Worm (Caenorhabditis elegans) whole organism, L1 larva: ENCODE measurements around the gene B0334.5.

Source experiments
- Y116A8C.19 ChIP-seq: sonication (generic microtip); optimal IDR thresholded peaks from 2 replicates; lab custom pipeline; 2016; ENCODE audit warnings: missing compliant biosample characterization, missing genetic modification characterization, borderline replicate concordance
- ama-1 ChIP-seq: fragments of 150-350 bp; optimal IDR thresholded peaks from 2 replicates; lab custom pipeline; 2014
- blmp-1 ChIP-seq: fragments of 150-350 bp; optimal IDR thresholded peaks from 2 replicates; lab custom pipeline; 2014; ENCODE audit warnings: missing biosample characterization, missing genetic modification characterization
- ceh-82 ChIP-seq, 3 experiments: fragments of 150-350 bp in 1 of 3; sonication (generic microtip) in 2 of 3; optimal IDR thresholded peaks; 2 replicates each; lab custom pipeline; 2014 to 2017; ENCODE audit warnings: missing biosample characterization in 3 of 3, missing genetic modification characterization in 3 of 3
- ceh-90 ChIP-seq: sonication (generic microtip); optimal IDR thresholded peaks from 2 replicates; lab custom pipeline; 2016; ENCODE audit warnings: missing genetic modification characterization, missing compliant biosample characterization
- efl-1 ChIP-seq, 4 experiments: fragments of 150-350 bp; optimal IDR thresholded peaks in 3 of 4; peaks in 1 of 4; 1 replicate in 1 of 4; 2 replicates in 3 of 4; lab custom pipeline; 2014; ENCODE audit warnings: missing biosample characterization in 2 of 4, missing genetic modification characterization in 2 of 4, missing genetic modification reagents in 2 of 4
- efl-3 ChIP-seq: fragments of 200-800 bp; sonication (Bioruptor generic); optimal IDR thresholded peaks from 2 replicates; lab custom pipeline; 2018; ENCODE audit warnings: mild to moderate bottlenecking, missing genetic modification characterization, missing compliant biosample characterization
- egl-13 ChIP-seq: sonication (generic microtip); optimal IDR thresholded peaks from 2 replicates; lab custom pipeline; 2016; ENCODE audit warnings: missing genotype, missing genetic modification reagents, missing genetic modification characterization, missing compliant biosample characterization
- egl-27 ChIP-seq, 2 experiments: fragments of 150-350 bp in 1 of 2; sonication (generic microtip); optimal IDR thresholded peaks; 3 replicates each; lab custom pipeline; 2017 to 2018; ENCODE audit warnings: missing biosample characterization in 2 of 2, missing genetic modification characterization in 2 of 2, missing genetic modification reagents in 2 of 2
- elt-3 ChIP-seq, 6 experiments: fragments of 150-350 bp in 1 of 6; sonication (generic microtip); optimal IDR thresholded peaks; 2 replicates each; lab custom pipeline; 2017 to 2018; ENCODE audit warnings: missing biosample characterization in 6 of 6, missing genetic modification characterization in 6 of 6, inconsistent platforms in 1 of 6
- ets-5 ChIP-seq: fragments of 200-800 bp; sonication (Bioruptor generic); IDR thresholded peaks from 2 replicates; pipeline ENCODE4 v1.3.6; 2022; ENCODE audit warnings: missing genetic modification characterization, missing compliant biosample characterization
- fkh-10 ChIP-seq: sonication (generic microtip); optimal IDR thresholded peaks from 2 replicates; lab custom pipeline; 2017; ENCODE audit warnings: missing biosample characterization, missing genetic modification reagents, missing genetic modification characterization
- fkh-8 ChIP-seq: sonication (generic microtip); optimal IDR thresholded peaks from 2 replicates; lab custom pipeline; 2016; ENCODE audit warnings: mild to moderate bottlenecking, missing genetic modification characterization, missing compliant biosample characterization
- fos-1 ChIP-seq: fragments of 150-350 bp; optimal IDR thresholded peaks from 2 replicates; lab custom pipeline; 2014; ENCODE audit warnings: missing biosample characterization, missing genetic modification characterization
- hlh-17 ChIP-seq: fragments of 200-800 bp; sonication (Bioruptor generic); optimal IDR thresholded peaks from 2 replicates; lab custom pipeline; 2018; ENCODE audit warnings: missing genetic modification characterization, mild to moderate bottlenecking, missing compliant biosample characterization, moderate library complexity, borderline replicate concordance
- irx-1 ChIP-seq: sonication (generic microtip); optimal IDR thresholded peaks from 2 replicates; lab custom pipeline; 2016; ENCODE audit warnings: missing genetic modification characterization, missing compliant biosample characterization
- lin-14 ChIP-seq: fragments of 200-800 bp; sonication (Bioruptor generic); optimal IDR thresholded peaks from 2 replicates; lab custom pipeline; 2018; ENCODE audit warnings: mild to moderate bottlenecking, missing genetic modification characterization, moderate library complexity, missing compliant biosample characterization
- lin-15B ChIP-seq: fragments of 150-350 bp; sonication (generic microtip); optimal IDR thresholded peaks from 3 replicates; lab custom pipeline; 2014; ENCODE audit warnings: missing biosample characterization, missing genetic modification characterization
- lin-35 ChIP-seq, 2 experiments: fragments of 150-350 bp; optimal IDR thresholded peaks; 2 replicates each; lab custom pipeline; 2014; ENCODE audit warnings: missing biosample characterization in 2 of 2, missing genetic modification characterization in 2 of 2, missing genetic modification reagents in 2 of 2
- lin-39 ChIP-seq: fragments of 150-350 bp; optimal IDR thresholded peaks from 2 replicates; lab custom pipeline; 2014; ENCODE audit warnings: missing biosample characterization, missing genetic modification reagents, missing genetic modification characterization
- lir-3 ChIP-seq: sonication (generic microtip); optimal IDR thresholded peaks from 2 replicates; lab custom pipeline; 2016; ENCODE audit warnings: mild to moderate bottlenecking, missing genetic modification characterization, moderate library complexity, missing compliant biosample characterization; ENCODE audit not compliant: poor library complexity
- lsy-2 ChIP-seq, 2 experiments: fragments of 150-350 bp; optimal IDR thresholded peaks; 2 replicates each; lab custom pipeline; 2014; ENCODE audit warnings: missing biosample characterization in 2 of 2, missing genetic modification characterization in 2 of 2
- mep-1 ChIP-seq: fragments of 150-350 bp; optimal IDR thresholded peaks from 2 replicates; lab custom pipeline; 2014; ENCODE audit warnings: missing biosample characterization, missing genetic modification characterization
- nhr-11 ChIP-seq: fragments of 150-350 bp; optimal IDR thresholded peaks from 2 replicates; lab custom pipeline; 2014; ENCODE audit warnings: missing biosample characterization, missing genetic modification characterization
- nhr-19 ChIP-seq: fragments of 200-800 bp; sonication (Bioruptor generic); conservative IDR thresholded peaks from 2 replicates; pipeline ENCODE4 v1.3.6; 2022; ENCODE audit warnings: missing genetic modification characterization, missing compliant biosample characterization
- nhr-20 ChIP-seq: sonication (generic microtip); optimal IDR thresholded peaks from 2 replicates; lab custom pipeline; 2016; ENCODE audit warnings: mild to moderate bottlenecking, missing genetic modification characterization, missing compliant biosample characterization
- nhr-237 ChIP-seq: fragments of 150-350 bp; optimal IDR thresholded peaks from 2 replicates; lab custom pipeline; 2014; ENCODE audit warnings: missing biosample characterization, missing genetic modification characterization
- nhr-28 ChIP-seq: fragments of 150-350 bp; optimal IDR thresholded peaks from 2 replicates; lab custom pipeline; 2014; ENCODE audit warnings: missing biosample characterization, missing genetic modification characterization
- nhr-71 ChIP-seq: sonication (generic microtip); optimal IDR thresholded peaks from 2 replicates; lab custom pipeline; 2016; ENCODE audit warnings: mild to moderate bottlenecking, missing genetic modification characterization, moderate library complexity, missing compliant biosample characterization
- nhr-85 ChIP-seq: sonication (generic microtip); peaks from one replicate; lab custom pipeline; 2016; ENCODE audit warnings: missing genetic modification characterization, inconsistent platforms, missing compliant biosample characterization
- pag-3 ChIP-seq: sonication (generic microtip); optimal IDR thresholded peaks from 2 replicates; lab custom pipeline; 2017; ENCODE audit warnings: missing genetic modification characterization, mild to moderate bottlenecking, missing compliant biosample characterization, antibody characterized with exemption, borderline replicate concordance; ENCODE audit not compliant: insufficient read depth
- pax-3 ChIP-seq: fragments of 200-800 bp; sonication (Bioruptor generic); optimal IDR thresholded peaks from 2 replicates; lab custom pipeline; 2018; ENCODE audit warnings: mild to moderate bottlenecking, missing genetic modification characterization, moderate library complexity, missing compliant biosample characterization
- pqm-1 ChIP-seq: sonication (generic microtip); optimal IDR thresholded peaks from 3 replicates; lab custom pipeline; 2017; ENCODE audit warnings: missing biosample characterization, missing genetic modification characterization
- rnt-1 ChIP-seq: sonication (generic microtip); optimal IDR thresholded peaks from 2 replicates; lab custom pipeline; 2016; ENCODE audit warnings: mild to moderate bottlenecking, missing genetic modification characterization, moderate library complexity, missing compliant biosample characterization
- skn-1 ChIP-seq: fragments of 150-350 bp; optimal IDR thresholded peaks from 2 replicates; lab custom pipeline; 2014; ENCODE audit warnings: missing biosample characterization, missing genetic modification characterization
- unc-62 ChIP-seq: fragments of 150-350 bp; optimal IDR thresholded peaks from 2 replicates; lab custom pipeline; 2014; ENCODE audit warnings: missing biosample characterization, missing genetic modification reagents, missing genetic modification characterization
- unc-86 ChIP-seq: sonication (generic microtip); optimal IDR thresholded peaks from 2 replicates; lab custom pipeline; 2016; ENCODE audit warnings: missing genetic modification characterization, missing compliant biosample characterization
- zag-1 ChIP-seq: fragments of 150-350 bp; optimal IDR thresholded peaks from 2 replicates; lab custom pipeline; 2014; ENCODE audit warnings: missing biosample characterization, missing genetic modification characterization
- ztf-4 ChIP-seq: fragments of 150-350 bp; optimal IDR thresholded peaks from 2 replicates; lab custom pipeline; 2014; ENCODE audit warnings: missing biosample characterization, missing genetic modification characterization

Gene B0334.5

ce11 chrII:11495806-11496205 is 1.7 kb upstream of the B0334.5 start:
- TF ChIP-seq efl-1 (optimal IDR thresholded peaks at IDR 0.05; lab: Kevin White, UChicago) (no peak), efl-1 (GFP tag; optimal IDR thresholded peaks at IDR 0.05 in 1 of 2; lab: Kevin White, UChicago) (peak in 1 of 2 experiments; percentile 93), pax-3 (tag; lab: Kevin White, UChicago) (no peak)

ce11 chrII:11496767-11497166 is 698 bp upstream of the B0334.5 start, which contains the start of gene emc-5:
Gene emc-5 (plus strand): TSS chrII:11496780.
- TF ChIP-seq fos-1 (tag; lab: Kevin White, UChicago) (no peak), lin-15B (tag; lab: Kevin White, UChicago) (no peak), ztf-4 (tag; lab: Kevin White, UChicago) (no peak), mep-1 (tag; lab: Kevin White, UChicago) (no peak), Y116A8C.19 (tag; lab: Kevin White, UChicago) (no peak), lsy-2 (tag; optimal IDR thresholded peaks at IDR 0.05; lab: Kevin White, UChicago) (peak in 1 of 2 experiments; percentile 42), egl-13 (tag; lab: Kevin White, UChicago) (no peak), lin-35 (GFP tag; optimal IDR thresholded peaks at IDR 0.05; lab: Kevin White, UChicago) (no peak), nhr-85 (tag; lab: Kevin White, UChicago) (no peak), lir-3 (tag; lab: Kevin White, UChicago) (peak; percentile 14), unc-86 (tag; lab: Kevin White, UChicago) (no peak), ets-5 (GFP tag; lab: Robert Waterston, UW) (no peak), skn-1 (tag; lab: Kevin White, UChicago) (no peak), efl-1 (optimal IDR thresholded peaks at IDR 0.05; lab: Kevin White, UChicago) (peak; percentile 3 to 15), efl-1 (GFP tag; optimal IDR thresholded peaks at IDR 0.05 in 1 of 2; lab: Kevin White, UChicago) (no peak), nhr-71 (tag; lab: Kevin White, UChicago) (peak; percentile 47), nhr-19 (GFP tag; lab: Robert Waterston, UW) (peak; percentile 31), lin-39 (peak; percentile 73), efl-3 (no peak), egl-27 (tag; optimal IDR thresholded peaks at IDR 0.05; lab: Kevin White, UChicago) (no peak), ceh-82 (tag; optimal IDR thresholded peaks at IDR 0.05; lab: Kevin White, UChicago) (no peak), rnt-1 (tag; lab: Kevin White, UChicago) (peak; percentile 75), lin-14 (peak; percentile 45)

ce11 chrII:11500198-11500597 is 2.7 kb downstream of the B0334.5 start, which contains the start of gene B0334.20:
Gene B0334.20 (minus strand): TSS chrII:11500459.
- no peak for TF ChIP-seq mep-1 (tag; lab: Kevin White, UChicago)
- TF ChIP-seq pqm-1 (tag; lab: Kevin White, UChicago), result no peak
- no peak for TF ChIP-seq elt-3 (tag; optimal IDR thresholded peaks at IDR 0.05; lab: Kevin White, UChicago)
- TF ChIP-seq unc-86 (tag; lab: Kevin White, UChicago), result no peak
- TF ChIP-seq nhr-237 (tag; lab: Kevin White, UChicago), result no peak
- no peak for TF ChIP-seq fkh-10 (GFP tag; lab: Kevin White, UChicago)
- TF ChIP-seq zag-1 (tag; lab: Kevin White, UChicago), result no peak

ce11 chrII:11501956-11502355 is 4.5 kb downstream of the B0334.5 start:
- TF ChIP-seq nhr-11 (tag; lab: Kevin White, UChicago), result no peak
- TF ChIP-seq pag-3 (tag; lab: Kevin White, UChicago), result no peak
- TF ChIP-seq fkh-8 (tag; lab: Kevin White, UChicago), result no peak
- no peak for TF ChIP-seq hlh-17 (GFP tag; lab: Kevin White, UChicago)
- no peak for TF ChIP-seq nhr-28 (tag; lab: Kevin White, UChicago)
- TF ChIP-seq irx-1, result no peak
- TF ChIP-seq ceh-90 (tag; lab: Kevin White, UChicago), result no peak
- TF ChIP-seq blmp-1 (tag; lab: Kevin White, UChicago), result peak; percentile 100
- no peak for TF ChIP-seq unc-62 (GFP tag; lab: Kevin White, UChicago)
- peak; percentile 7 for TF ChIP-seq nhr-20 (tag; lab: Kevin White, UChicago)
- peak; percentile 28 to 96 (median 84) for TF ChIP-seq elt-3 (tag; optimal IDR thresholded peaks at IDR 0.05; lab: Kevin White, UChicago)
- TF ChIP-seq ceh-82 (tag; optimal IDR thresholded peaks at IDR 0.05; lab: Kevin White, UChicago), result no peak
- no peak for TF ChIP-seq ama-1 (lab: Kevin White, UChicago)
- TF ChIP-seq efl-1 (optimal IDR thresholded peaks at IDR 0.05; lab: Kevin White, UChicago), result no peak
- no peak for TF ChIP-seq efl-1 (GFP tag; optimal IDR thresholded peaks at IDR 0.05 in 1 of 2; lab: Kevin White, UChicago)
- TF ChIP-seq, all 84 proteins: peak for 3
